Worm (Caenorhabditis elegans) whole organism, L4 larva: ENCODE results near the gene pud-1.2.

Experiments used
- F37D6.2 ChIP-seq: sonication (generic microtip); optimal IDR thresholded peaks from 2 replicates; lab custom pipeline; 2016; ENCODE audit warnings: mild to moderate bottlenecking, missing genetic modification characterization, missing compliant biosample characterization
- Y105C5A.15 ChIP-seq: fragments of 200-800 bp; sonication (Bioruptor generic); IDR thresholded peaks from 2 replicates; pipeline ENCODE4 v1.3.6; 2022; ENCODE audit warnings: missing genetic modification characterization, missing compliant biosample characterization
- Y48G9A.11 ChIP-seq: fragments of 200-800 bp; sonication (Bioruptor generic); IDR thresholded peaks from 2 replicates; pipeline ENCODE4 v1.3.6; 2022; ENCODE audit warnings: missing genetic modification reagents, missing genetic modification characterization, missing compliant biosample characterization
- ZK337.2 ChIP-seq: fragments of 200-800 bp; sonication (Bioruptor generic); IDR thresholded peaks from 2 replicates; pipeline ENCODE4 v1.3.6; 2022; ENCODE audit warnings: missing genetic modification reagents, missing genetic modification characterization, missing compliant biosample characterization
- ama-1 ChIP-seq: fragments of 150-350 bp; optimal IDR thresholded peaks from 2 replicates; lab custom pipeline; 2014; ENCODE audit warnings: inconsistent platforms, mixed read lengths
- ceh-82 ChIP-seq: sonication (generic microtip); optimal IDR thresholded peaks from 2 replicates; lab custom pipeline; 2017; ENCODE audit warnings: missing biosample characterization, missing genetic modification characterization
- dve-1 ChIP-seq: sonication (generic microtip); optimal IDR thresholded peaks from 2 replicates; lab custom pipeline; 2017; ENCODE audit warnings: antibody characterized with exemption, mild to moderate bottlenecking, missing genetic modification characterization, missing compliant biosample characterization; ENCODE audit not compliant: insufficient read depth
- hlh-30 ChIP-seq: sonication (generic microtip); optimal IDR thresholded peaks from 2 replicates; lab custom pipeline; 2017; ENCODE audit warnings: antibody characterized with exemption, mild to moderate bottlenecking, missing genetic modification characterization, missing compliant biosample characterization; ENCODE audit not compliant: insufficient read depth
- lin-13 ChIP-seq: fragments of 150-350 bp; optimal IDR thresholded peaks from 2 replicates; lab custom pipeline; 2014; ENCODE audit warnings: missing biosample characterization, missing genetic modification reagents, missing genetic modification characterization
- lin-38 ChIP-seq: fragments of 200-800 bp; sonication (Bioruptor generic); IDR thresholded peaks from 2 replicates; pipeline ENCODE4 v1.3.6; 2022; ENCODE audit warnings: missing genetic modification reagents, missing genetic modification characterization, missing compliant biosample characterization
- mes-2 ChIP-seq: sonication (generic microtip); optimal IDR thresholded peaks from 2 replicates; lab custom pipeline; 2016; ENCODE audit warnings: missing genotype, mild to moderate bottlenecking, missing genetic modification characterization, missing compliant biosample characterization; ENCODE audit not compliant: poor library complexity, severe bottlenecking
- snpc-4 ChIP-seq: fragments of 150-350 bp; optimal IDR thresholded peaks from 2 replicates; lab custom pipeline; 2014; ENCODE audit warnings: missing biosample characterization, missing genetic modification characterization
- spr-1 ChIP-seq: sonication (generic microtip); optimal IDR thresholded peaks from 2 replicates; lab custom pipeline; 2016; ENCODE audit warnings: mild to moderate bottlenecking, missing genetic modification characterization, missing compliant biosample characterization
- unc-62 ChIP-seq, 3 experiments: fragments of 150-350 bp in 1 of 3; sonication (generic microtip); optimal IDR thresholded peaks in 2 of 3; peaks in 1 of 3; 1 replicate in 1 of 3; 2 replicates in 2 of 3; lab custom pipeline; 2014 to 2017; ENCODE audit warnings: missing biosample characterization in 3 of 3, missing genetic modification characterization in 3 of 3, missing genetic modification reagents in 3 of 3, missing genotype in 1 of 3

Gene pud-1.2

DNA sequence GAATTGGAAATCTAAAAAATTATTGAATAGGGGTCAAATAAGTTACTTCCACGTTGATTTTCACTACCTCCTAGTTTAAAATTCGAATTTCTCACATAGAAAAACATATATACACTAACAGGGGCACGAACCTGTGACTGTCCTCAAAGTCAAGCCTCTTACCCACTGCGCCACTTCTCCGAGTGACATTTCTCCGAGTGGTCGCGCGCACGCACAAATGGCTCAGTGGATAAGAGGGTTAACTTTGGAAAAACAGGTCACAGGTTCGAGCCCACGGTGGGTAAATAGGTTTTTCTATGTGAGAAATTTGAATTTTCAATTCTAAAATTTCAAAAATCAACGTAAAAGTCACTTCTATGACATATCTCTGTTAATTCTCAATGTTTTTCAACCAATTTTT lies 45.1 kb downstream of the pud-1.2 start:
- TF ChIP-seq ZK337.2 (GFP tag; lab: Robert Waterston, UW) (no peak), Y105C5A.15 (GFP tag; lab: Robert Waterston, UW) (no peak), lin-13 (GFP tag; lab: Kevin White, UChicago) (peak; percentile 26), dve-1 (tag; lab: Kevin White, UChicago) (peak; percentile 3), snpc-4 (no peak), Y48G9A.11 (GFP tag; lab: Robert Waterston, UW) (0 out of 2 replicates have a peak, but pooled peaks have one; percentile 43), unc-62 (GFP tag; optimal IDR thresholded peaks at IDR 0.05 in 1 of 2; lab: Kevin White, UChicago) (no peak), unc-62 (tag; optimal IDR thresholded peaks at IDR 0.05; lab: Kevin White, UChicago) (no peak), ama-1 (lab: Kevin White, UChicago) (no peak), hlh-30 (tag; lab: Kevin White, UChicago) (peak; percentile 34), spr-1 (tag; lab: Kevin White, UChicago) (no peak), lin-38 (no peak), F37D6.2 (tag; lab: Kevin White, UChicago) (no peak)
- TF ChIP-seq, all 104 proteins: peak for 4

DNA sequence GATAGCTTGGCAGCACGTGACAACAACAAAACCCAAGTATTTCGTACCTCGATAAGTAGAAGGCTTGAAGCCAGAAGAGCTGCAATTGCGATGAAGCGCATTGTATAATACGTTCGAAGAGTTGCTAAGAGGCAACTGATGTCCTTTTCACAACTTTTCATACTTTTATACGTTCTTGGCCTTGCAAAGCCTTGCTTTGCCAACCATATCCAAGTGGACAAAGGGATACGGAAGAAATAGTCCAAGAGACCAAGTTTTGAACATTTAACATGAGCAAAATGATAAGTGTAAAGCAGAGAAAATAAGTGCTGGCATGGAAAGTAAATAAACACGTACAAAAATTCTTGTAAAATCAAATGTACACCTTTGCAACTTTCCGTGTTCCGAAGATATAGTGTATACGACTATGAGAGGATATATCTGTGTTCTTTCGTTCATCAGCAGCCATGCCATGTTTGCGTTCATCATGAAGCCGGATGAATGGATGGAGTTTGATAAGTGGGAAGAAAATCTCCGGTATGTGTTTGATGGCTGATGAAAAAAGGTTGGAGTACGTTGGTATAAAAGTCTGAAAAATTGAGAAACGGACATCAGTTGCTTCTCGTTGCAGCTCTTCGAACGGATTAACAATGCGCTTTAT lies 48.0 kb downstream of the pud-1.2 start, which contains the start of the genes Y5H2A.4 and abu-4:
Gene Y5H2A.4, minus strand, starts transcription at position 101 of the 640 bp plus-strand sequence.
Gene abu-4, plus strand, starts transcription at position 590 of the 640 bp plus-strand sequence.
- no peak for TF ChIP-seq mes-2
- peak in 1 of 2 experiments; percentile 86 for TF ChIP-seq unc-62 (GFP tag; optimal IDR thresholded peaks at IDR 0.05 in 1 of 2; lab: Kevin White, UChicago)
- no peak for TF ChIP-seq unc-62 (tag; optimal IDR thresholded peaks at IDR 0.05; lab: Kevin White, UChicago)
- no peak for TF ChIP-seq ceh-82
